Fruit fly (Drosophila melanogaster): ENCODE measurements around the gene CG5004.

CG5004 gene

DNA sequence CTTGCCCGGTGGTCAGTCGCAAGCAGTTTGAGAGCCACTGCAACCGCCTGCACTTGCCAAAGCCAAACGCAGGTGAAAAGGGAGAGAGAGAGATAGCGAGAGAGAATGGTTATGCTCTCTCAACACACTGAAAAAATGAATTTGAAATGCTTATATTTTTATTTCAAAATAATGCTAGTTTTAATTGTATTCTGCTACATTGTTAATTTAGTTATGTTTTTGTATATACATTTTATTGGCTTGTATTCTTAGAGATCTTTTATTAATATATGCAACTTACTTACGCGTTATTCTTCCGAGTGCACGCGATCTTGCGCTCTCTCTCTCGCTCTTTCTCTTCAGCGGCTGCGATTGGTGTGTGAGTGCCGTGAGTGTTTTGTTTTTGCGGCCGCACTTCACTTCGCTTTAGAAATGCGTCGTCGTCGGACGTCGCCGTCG, 71.1 kb downstream of the CG5004 start (continued):
- TF ChIP-seq NC2α (GFP tag; optimal IDR thresholded peaks at IDR 0.05) (no peak), Hr39 (optimal IDR thresholded peaks at IDR 0.05) (no peak), shn (GFP tag; optimal IDR thresholded peaks at IDR 0.05) (no peak), CG1832 (GFP tag; optimal IDR thresholded peaks at IDR 0.05) (peak; percentile 37), knrl (GFP tag; IDR thresholded peaks at IDR 0.05; ENCODE audit: partially characterized antibody) (no peak), wor (GFP tag; IDR thresholded peaks at IDR 0.05) (peak; percentile 84), CG12391 (tag; optimal IDR thresholded peaks at IDR 0.05) (no peak), phol (tag; optimal IDR thresholded peaks at IDR 0.05) (peak; percentile 97), wek (GFP tag; optimal IDR thresholded peaks at IDR 0.05) (no peak), mam (GFP tag; optimal IDR thresholded peaks at IDR 0.05) (peak; percentile 92), gt (GFP tag; IDR thresholded peaks at IDR 0.05) (peak; percentile 98), Stat92E (GFP tag; optimal IDR thresholded peaks at IDR 0.05) (peak in 1 of 3 experiments; percentile 99), croc (GFP tag; conservative IDR thresholded peaks at IDR 0.05) (peak; percentile 99), chif (GFP tag; optimal IDR thresholded peaks at IDR 0.05) (peak in 1 of 2 experiments; percentile 86), CG1603 (tag; optimal IDR thresholded peaks at IDR 0.05) (peak; percentile 96), CG17328 (GFP tag; IDR thresholded peaks at IDR 0.05) (no peak), Mes4 (GFP tag; optimal IDR thresholded peaks at IDR 0.05) (no peak), inv (GFP tag; IDR thresholded peaks at IDR 0.05; ENCODE audit: partially characterized antibody) (no peak), Doc3 (GFP tag; IDR thresholded peaks at IDR 0.05; ENCODE audit: partially characterized antibody) (0 out of 3 replicates have a peak, but pooled peaks have one; percentile 17), Ravus (GFP tag; IDR thresholded peaks at IDR 0.05) (peak; percentile 96), CG7987 (GFP tag; optimal IDR thresholded peaks at IDR 0.05) (peak; percentile 90), fd102C (GFP tag; optimal IDR thresholded peaks at IDR 0.05) (peak; percentile 77), ewg (GFP tag; optimal IDR thresholded peaks at IDR 0.05) (no peak), Antp (GFP tag; optimal IDR thresholded peaks at IDR 0.05) (peak; percentile 83), Spps (tag; optimal IDR thresholded peaks at IDR 0.05) (peak; percentile 97), CG1529 (GFP tag; optimal IDR thresholded peaks at IDR 0.05) (no peak), CG16813 (GFP tag; IDR thresholded peaks at IDR 0.05; ENCODE audit: partially characterized antibody) (no peak), lov (optimal IDR thresholded peaks at IDR 0.05) (no peak), lov (GFP tag; IDR thresholded peaks at IDR 0.05) (peak; percentile 98), lmd (GFP tag; IDR thresholded peaks at IDR 0.05) (peak; percentile 99), gce (GFP tag; IDR thresholded peaks at IDR 0.05) (peak; percentile 99), CG6791 (GFP tag; IDR thresholded peaks at IDR 0.05; ENCODE audit: partially characterized antibody) (no peak), az2 (GFP tag; optimal IDR thresholded peaks at IDR 0.05) (no peak), CG5180 (GFP tag; optimal IDR thresholded peaks at IDR 0.05) (peak; percentile 90), CG10274 (GFP tag; optimal IDR thresholded peaks at IDR 0.05) (peak; percentile 80), abd-A (tag; optimal IDR thresholded peaks at IDR 0.05) (peak; percentile 65), CG13287 (GFP tag; IDR thresholded peaks at IDR 0.05; ENCODE audit: partially characterized antibody) (no peak), chm (GFP tag; IDR thresholded peaks at IDR 0.05) (peak; percentile 70; the same call in 1 of the 2 replicates), PHDP (tag; optimal IDR thresholded peaks at IDR 0.05) (no peak), corto (GFP tag; optimal IDR thresholded peaks at IDR 0.05) (peak; percentile 98), Nf-YA (GFP tag; IDR thresholded peaks at IDR 0.05) (peak; percentile 98), CG14667 (GFP tag; IDR thresholded peaks at IDR 0.05) (peak; percentile 98), Med (GFP tag) (peak; percentile 99), lola (GFP tag; optimal IDR thresholded peaks at IDR 0.05) (no peak), ranshi (GFP tag; IDR thresholded peaks at IDR 0.05) (peak; percentile 99), Bteb2 (GFP tag; optimal IDR thresholded peaks at IDR 0.05) (no peak), pzg (GFP tag; optimal IDR thresholded peaks at IDR 0.05) (peak; percentile 7), CG17829 (tag; optimal IDR thresholded peaks at IDR 0.05) (peak; percentile 99), Ada2b (GFP tag; IDR thresholded peaks at IDR 0.05) (peak; percentile 99), BEAF-32 (GFP tag; optimal IDR thresholded peaks at IDR 0.05) (no peak)

Data from whole organism, embryonic.